Fruit fly (Drosophila melanogaster): ENCODE results near the gene hth.

hth gene

DNA sequence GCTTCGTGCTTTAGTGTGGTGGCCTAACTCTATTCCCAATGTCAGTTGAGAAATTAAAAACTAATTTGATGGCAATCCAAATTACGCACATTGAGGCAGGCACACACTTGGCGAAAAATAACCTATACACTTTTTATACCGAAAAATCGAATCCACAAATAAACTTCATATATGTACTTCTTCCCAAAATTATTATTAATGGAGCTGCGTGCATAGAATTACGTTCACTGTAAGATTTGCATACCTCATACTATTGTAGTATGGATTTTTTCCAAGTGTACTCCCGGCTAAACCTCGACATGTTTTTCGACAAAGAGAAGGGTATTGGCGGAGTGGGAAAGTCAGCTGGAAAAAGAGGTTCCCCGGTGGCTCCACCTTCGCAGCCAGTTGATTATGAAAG lies 44.9 kb upstream of the hth start (continued):
- peak; percentile 73 for TF ChIP-seq CG7839 (tag; optimal IDR thresholded peaks at IDR 0.05)
- TF ChIP-seq CG33213 (GFP tag; optimal IDR thresholded peaks at IDR 0.05), result peak; percentile 2
- TF ChIP-seq maf-S (GFP tag; optimal IDR thresholded peaks at IDR 0.05), result no peak
- peak; percentile 54 to 58 for TF ChIP-seq dpn (GFP tag; optimal IDR thresholded peaks at IDR 0.05)
- TF ChIP-seq luna (GFP tag; optimal IDR thresholded peaks at IDR 0.05), result no peak
- TF ChIP-seq CG31365 (tag; optimal IDR thresholded peaks at IDR 0.05), result peak; percentile 41
- no peak for TF ChIP-seq zf30C (GFP tag; optimal IDR thresholded peaks at IDR 0.05)
- peak; percentile 70 for TF ChIP-seq Abd-B (GFP tag; optimal IDR thresholded peaks at IDR 0.05)
- peak; percentile 60; the same call in 1 of the 3 replicates for TF ChIP-seq CG11695 (GFP tag; IDR thresholded peaks at IDR 0.05)
- TF ChIP-seq nau (GFP tag; optimal IDR thresholded peaks at IDR 0.05), result peak; percentile 68
- no peak for TF ChIP-seq CG30020 (tag; optimal IDR thresholded peaks at IDR 0.05)
- peak; percentile 78 for TF ChIP-seq dysf (GFP tag; IDR thresholded peaks at IDR 0.05)
- peak; percentile 81 for TF ChIP-seq lab (GFP tag; optimal IDR thresholded peaks at IDR 0.05)
- TF ChIP-seq CG7963 (GFP tag; IDR thresholded peaks at IDR 0.05; ENCODE audit: partially characterized antibody), result no peak
- TF ChIP-seq HLH3B (GFP tag; IDR thresholded peaks at IDR 0.05), result peak; percentile 80
- peak; percentile 78 for TF ChIP-seq sisA (GFP tag; IDR thresholded peaks at IDR 0.05)
- peak; percentile 56; the same call in 1 of the 2 replicates for TF ChIP-seq ap (GFP tag; IDR thresholded peaks at IDR 0.05)
- peak; percentile 15 for TF ChIP-seq sd (tag; optimal IDR thresholded peaks at IDR 0.05)
- TF ChIP-seq CG31441 (GFP tag; IDR thresholded peaks at IDR 0.05), result peak; percentile 79
- no peak for TF ChIP-seq CG11085 (GFP tag; IDR thresholded peaks at IDR 0.05)
- TF ChIP-seq CG8089 (GFP tag; optimal IDR thresholded peaks at IDR 0.05), result no peak
- TF ChIP-seq CG34376 (GFP tag; optimal IDR thresholded peaks at IDR 0.05), result no peak
- TF ChIP-seq CG32767 (GFP tag; IDR thresholded peaks at IDR 0.05), result peak; percentile 71; the same call in 1 of the 2 replicates
- TF ChIP-seq lola (GFP tag; optimal IDR thresholded peaks at IDR 0.05), result no peak
- TF ChIP-seq Eip74EF (GFP tag; optimal IDR thresholded peaks at IDR 0.05), result peak in 1 of 2 experiments; percentile 58
- TF ChIP-seq Camta (GFP tag; optimal IDR thresholded peaks at IDR 0.05), result peak; percentile 56
- TF ChIP-seq bcd (GFP tag; optimal IDR thresholded peaks at IDR 0.05), result peak; percentile 69
- peak; percentile 34 for TF ChIP-seq CG6654 (GFP tag; optimal IDR thresholded peaks at IDR 0.05)
- no peak for TF ChIP-seq ssp (GFP tag; IDR thresholded peaks at IDR 0.05)
- TF ChIP-seq fru (optimal IDR thresholded peaks at IDR 0.05), result no peak
- TF ChIP-seq zen (tag; optimal IDR thresholded peaks at IDR 0.05), result peak; percentile 36
- peak; percentile 4 for TF ChIP-seq Myb (GFP tag; optimal IDR thresholded peaks at IDR 0.05)
- TF ChIP-seq scrt (GFP tag; optimal IDR thresholded peaks at IDR 0.05), result peak; percentile 35
- TF ChIP-seq MTF-1 (GFP tag; optimal IDR thresholded peaks at IDR 0.05; ENCODE audit: borderline replicate concordance), result peak; percentile 10
- peak; percentile 34 for TF ChIP-seq CG3407 (GFP tag; optimal IDR thresholded peaks at IDR 0.05)
- peak in 1 of 2 experiments; percentile 56 for TF ChIP-seq bsh (GFP tag; optimal IDR thresholded peaks at IDR 0.05)
- TF ChIP-seq Dp (GFP tag; optimal IDR thresholded peaks at IDR 0.05), result no peak
- TF ChIP-seq h (optimal IDR thresholded peaks at IDR 0.05), result no peak
- no peak for TF ChIP-seq Doc2 (GFP tag; IDR thresholded peaks at IDR 0.05)
- TF ChIP-seq shn (GFP tag; optimal IDR thresholded peaks at IDR 0.05), result peak; percentile 29
- no peak for TF ChIP-seq CG12299 (tag; optimal IDR thresholded peaks at IDR 0.05)
- no peak for TF ChIP-seq gro (GFP tag; optimal IDR thresholded peaks at IDR 0.05)
- TF ChIP-seq br (optimal IDR thresholded peaks at IDR 0.05), result no peak
- no peak; the same call in 1 of the 2 replicates for TF ChIP-seq MBD-R2 (GFP tag; IDR thresholded peaks at IDR 0.05)
- TF ChIP-seq crol (GFP tag; IDR thresholded peaks at IDR 0.05), result peak; percentile 35; the same call in 1 of the 2 replicates
- TF ChIP-seq Rfx (GFP tag; IDR thresholded peaks at IDR 0.05), result peak; percentile 56
- no peak for TF ChIP-seq bowl (GFP tag; IDR thresholded peaks at IDR 0.05)
- TF ChIP-seq Max (GFP tag; optimal IDR thresholded peaks at IDR 0.05), result no peak
- TF ChIP-seq grau (tag; optimal IDR thresholded peaks at IDR 0.05), result peak; percentile 57
- no peak for TF ChIP-seq klu (GFP tag; IDR thresholded peaks at IDR 0.05)
- peak; percentile 72 for TF ChIP-seq jumu (GFP tag; optimal IDR thresholded peaks at IDR 0.05)
- peak; percentile 32 for TF ChIP-seq CG18619 (GFP tag; optimal IDR thresholded peaks at IDR 0.05)

Data from whole organism, embryonic.